Worm (Caenorhabditis elegans) whole organism, L3 larva: Measurements from ENCODE around the gene srx-42.
A peak's percentile ranks its signal among the peaks of the same experiment; 100 is the strongest.

Experiments
- R02D3.7 ChIP-seq: fragments of 150-350 bp; optimal IDR thresholded peaks from 2 replicates; lab custom pipeline; 2014; ENCODE audit warnings: missing biosample characterization, missing genetic modification characterization
- ama-1 ChIP-seq: fragments of 150-350 bp; optimal IDR thresholded peaks from 2 replicates; lab custom pipeline; 2018
- ceh-16 ChIP-seq: sonication (generic microtip); optimal IDR thresholded peaks from 2 replicates; lab custom pipeline; 2017; ENCODE audit warnings: missing biosample characterization, missing genetic modification characterization
- ceh-82 ChIP-seq: fragments of 150-350 bp; optimal IDR thresholded peaks from 2 replicates; lab custom pipeline; 2014; ENCODE audit warnings: missing biosample characterization, missing genetic modification characterization
- egl-27 ChIP-seq: sonication (generic microtip); optimal IDR thresholded peaks from 4 replicates; lab custom pipeline; 2017; ENCODE audit warnings: missing biosample characterization, missing genetic modification reagents, missing genetic modification characterization
- elt-1 ChIP-seq: fragments of 150-350 bp; optimal IDR thresholded peaks from 2 replicates; lab custom pipeline; 2014; ENCODE audit warnings: missing biosample characterization, missing genetic modification characterization
- elt-2 ChIP-seq: sonication (generic microtip); optimal IDR thresholded peaks from 2 replicates; lab custom pipeline; 2016; ENCODE audit warnings: missing genetic modification reagents, mild to moderate bottlenecking, missing genetic modification characterization, missing compliant biosample characterization
- elt-3 ChIP-seq, 3 experiments: fragments of 150-350 bp in 1 of 3; sonication (generic microtip) in 2 of 3; optimal IDR thresholded peaks; 2 replicates in 2 of 3; 4 replicates in 1 of 3; lab custom pipeline; 2014 to 2017; ENCODE audit warnings: missing biosample characterization in 3 of 3, missing genetic modification characterization in 3 of 3
- eor-1 ChIP-seq, 2 experiments: fragments of 150-350 bp; optimal IDR thresholded peaks; 2 replicates each; lab custom pipeline; 2014 to 2018; ENCODE audit warnings: missing biosample characterization in 2 of 2, missing genetic modification characterization in 2 of 2
- fkh-2 ChIP-seq: fragments of 150-350 bp; optimal IDR thresholded peaks from 2 replicates; lab custom pipeline; 2014; ENCODE audit warnings: missing biosample characterization, missing genetic modification reagents, missing genetic modification characterization
- fos-1 ChIP-seq: fragments of 150-350 bp; optimal IDR thresholded peaks from 2 replicates; lab custom pipeline; 2014; ENCODE audit warnings: missing biosample characterization, missing genetic modification characterization
- hmg-11 ChIP-seq: sonication (generic microtip); optimal IDR thresholded peaks from 2 replicates; lab custom pipeline; 2016; ENCODE audit warnings: missing genetic modification characterization, missing compliant biosample characterization
- jun-1 ChIP-seq: fragments of 150-350 bp; optimal IDR thresholded peaks from 2 replicates; lab custom pipeline; 2014; ENCODE audit warnings: missing biosample characterization, missing genetic modification reagents, missing genetic modification characterization
- lin-15B ChIP-seq: fragments of 150-350 bp; optimal IDR thresholded peaks from 2 replicates; lab custom pipeline; 2014; ENCODE audit warnings: missing biosample characterization, missing genetic modification characterization
- lsy-12 ChIP-seq: sonication (generic microtip); optimal IDR thresholded peaks from 2 replicates; lab custom pipeline; 2016; ENCODE audit warnings: mild to moderate bottlenecking, missing genetic modification characterization, missing compliant biosample characterization
- mdl-1 ChIP-seq: fragments of 150-350 bp; optimal IDR thresholded peaks from 2 replicates; lab custom pipeline; 2014; ENCODE audit warnings: missing biosample characterization, missing genetic modification characterization
- mml-1 ChIP-seq: fragments of 150-350 bp; sonication (generic microtip); optimal IDR thresholded peaks from 3 replicates; lab custom pipeline; 2014; ENCODE audit warnings: missing biosample characterization, missing genetic modification characterization
- nfya-1 ChIP-seq: sonication (generic microtip); optimal IDR thresholded peaks from 2 replicates; lab custom pipeline; 2017; ENCODE audit warnings: missing genetic modification characterization, mild to moderate bottlenecking, missing compliant biosample characterization, antibody characterized with exemption, moderate library complexity; ENCODE audit not compliant: insufficient read depth
- nhr-12 ChIP-seq: fragments of 150-350 bp; optimal IDR thresholded peaks from 2 replicates; lab custom pipeline; 2014; ENCODE audit warnings: missing biosample characterization, missing genetic modification characterization
- nhr-237 ChIP-seq: fragments of 150-350 bp; optimal IDR thresholded peaks from 2 replicates; lab custom pipeline; 2014; ENCODE audit warnings: missing biosample characterization, missing genetic modification characterization
- nhr-25 ChIP-seq: sonication (generic microtip); optimal IDR thresholded peaks from 2 replicates; lab custom pipeline; 2017; ENCODE audit warnings: missing biosample characterization, missing genetic modification characterization
- nhr-43 ChIP-seq: sonication (generic microtip); optimal IDR thresholded peaks from 2 replicates; lab custom pipeline; 2016; ENCODE audit warnings: mild to moderate bottlenecking, missing genetic modification characterization, missing compliant biosample characterization; ENCODE audit not compliant: poor library complexity, severe bottlenecking
- nhr-67 ChIP-seq: fragments of 150-350 bp; optimal IDR thresholded peaks from 2 replicates; lab custom pipeline; 2014; ENCODE audit warnings: missing biosample characterization, missing genetic modification characterization
- pha-4 ChIP-seq: fragments of 150-350 bp; optimal IDR thresholded peaks from 2 replicates; lab custom pipeline; 2014; ENCODE audit warnings: missing biosample characterization, missing genetic modification reagents, missing genetic modification characterization
- pqm-1 ChIP-seq: fragments of 150-350 bp; optimal IDR thresholded peaks from 2 replicates; lab custom pipeline; 2017; ENCODE audit warnings: missing biosample characterization, missing genetic modification characterization, inconsistent platforms
- sea-2 ChIP-seq: fragments of 150-350 bp; sonication (generic microtip); optimal IDR thresholded peaks from 4 replicates; lab custom pipeline; 2014; ENCODE audit warnings: missing biosample characterization, missing genetic modification reagents, missing genetic modification characterization
- skn-1 ChIP-seq: fragments of 150-350 bp; optimal IDR thresholded peaks from 2 replicates; lab custom pipeline; 2014; ENCODE audit warnings: missing biosample characterization, missing genetic modification characterization
- snpc-4 ChIP-seq: fragments of 150-350 bp; optimal IDR thresholded peaks from 2 replicates; lab custom pipeline; 2014; ENCODE audit warnings: missing biosample characterization, missing genetic modification characterization
- tbx-2 ChIP-seq: sonication (generic microtip); optimal IDR thresholded peaks from 2 replicates; lab custom pipeline; 2016; ENCODE audit warnings: mild to moderate bottlenecking, missing genetic modification characterization, missing compliant biosample characterization
- zag-1 ChIP-seq: fragments of 150-350 bp; optimal IDR thresholded peaks from 2 replicates; lab custom pipeline; 2014; ENCODE audit warnings: missing biosample characterization, missing genetic modification characterization
- ztf-11 ChIP-seq: fragments of 150-350 bp; optimal IDR thresholded peaks from 2 replicates; lab custom pipeline; 2014; ENCODE audit warnings: missing biosample characterization, missing genetic modification characterization
- ztf-4 ChIP-seq: fragments of 150-350 bp; optimal IDR thresholded peaks from 2 replicates; lab custom pipeline; 2014; ENCODE audit warnings: missing biosample characterization, missing genetic modification characterization

The srx-42 gene

DNA sequence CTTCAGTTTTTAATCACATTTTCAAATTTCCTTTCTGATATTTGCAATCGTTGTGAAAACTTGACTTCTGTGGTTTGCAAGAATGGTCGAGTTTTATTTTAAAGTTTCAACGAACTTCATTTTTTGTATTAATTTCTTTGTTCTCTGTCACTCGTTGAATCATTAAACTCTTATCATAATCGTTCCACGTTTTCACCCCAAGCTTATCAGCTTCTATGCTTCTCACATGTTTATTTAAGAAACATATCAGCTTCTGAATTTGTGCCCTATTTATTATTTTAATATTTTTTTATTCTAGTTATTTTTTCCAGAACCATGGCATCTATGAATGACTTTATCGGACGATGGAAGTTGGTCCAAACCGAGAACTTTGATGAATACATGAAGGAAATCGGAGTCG lies 41.6 kb upstream of the srx-42 start, which contains the start of gene lbp-7:
lbp-7 (plus strand) TSS at position 312 of the 400 bp plus-strand sequence.
- TF ChIP-seq pha-4 (tag; lab: Kevin White, UChicago) (peak; percentile 41), sea-2 (GFP tag; lab: Kevin White, UChicago) (no peak), elt-3 (tag; optimal IDR thresholded peaks at IDR 0.05; lab: Kevin White, UChicago) (no peak), ceh-16 (tag; lab: Kevin White, UChicago) (no peak), pqm-1 (tag; lab: Kevin White, UChicago) (peak; percentile 94), fkh-2 (tag; lab: Kevin White, UChicago) (no peak), lsy-12 (tag; lab: Kevin White, UChicago) (no peak), jun-1 (tag; lab: Kevin White, UChicago) (peak; percentile 23), mdl-1 (tag; lab: Kevin White, UChicago) (no peak), nhr-237 (tag; lab: Kevin White, UChicago) (no peak), ceh-82 (tag; lab: Kevin White, UChicago) (no peak), elt-2 (tag; lab: Kevin White, UChicago) (peak; percentile 93), tbx-2 (tag; lab: Kevin White, UChicago) (no peak), zag-1 (tag; lab: Kevin White, UChicago) (no peak)

DNA sequence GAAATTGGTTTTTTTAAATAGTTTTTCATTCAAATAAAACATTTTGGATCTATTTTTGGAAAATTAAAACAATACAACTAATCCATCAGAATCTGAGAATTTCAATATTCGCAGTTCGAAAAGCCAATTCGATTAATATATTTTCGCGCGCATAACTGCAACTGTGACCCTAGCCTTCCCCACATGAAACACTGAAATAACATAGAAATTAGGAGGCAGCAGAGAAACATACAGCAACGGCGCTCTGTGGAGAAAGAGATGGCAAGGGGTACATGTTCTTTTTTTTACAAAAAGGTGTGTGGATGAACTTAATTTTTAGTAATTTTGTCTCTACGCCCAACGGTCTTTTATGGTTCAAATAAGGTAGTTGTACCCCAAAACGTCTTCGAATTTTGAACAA lies 40.7 kb upstream of the srx-42 start:
- TF ChIP-seq pqm-1 (tag; lab: Kevin White, UChicago) (no peak), nhr-237 (tag; lab: Kevin White, UChicago) (no peak), elt-2 (tag; lab: Kevin White, UChicago) (no peak), elt-1 (tag; lab: Kevin White, UChicago) (no peak), ztf-11 (no peak), zag-1 (tag; lab: Kevin White, UChicago) (no peak), nhr-25 (tag; lab: Kevin White, UChicago) (peak; percentile 19), ama-1 (no peak), snpc-4 (tag; lab: Kevin White, UChicago) (peak; percentile 28), nhr-43 (tag; lab: Kevin White, UChicago) (peak; percentile 30), hmg-11 (tag; lab: Kevin White, UChicago) (no peak), pha-4 (tag; lab: Kevin White, UChicago) (peak; percentile 56), lin-15B (tag; lab: Kevin White, UChicago) (peak; percentile 63), nhr-12 (tag; lab: Kevin White, UChicago) (no peak), nfya-1 (tag; lab: Kevin White, UChicago) (peak; percentile 20), jun-1 (tag; lab: Kevin White, UChicago) (no peak)

- TF ChIP-seq sea-2 (GFP tag; lab: Kevin White, UChicago): no peak
Observed at ce11 chrV:13880607-13881006, 40.2 kb upstream of the srx-42 start, which contains the start of gene T22G5.3. Gene T22G5.3 (plus strand): TSS chrV:13880907.

ce11 chrV:13887358-13887757 lies 33.5 kb upstream of the srx-42 start, which contains the start of gene srsx-19:
Gene srsx-19 (plus strand): TSS chrV:13887658.
- TF ChIP-seq ceh-82 (tag; lab: Kevin White, UChicago) (no peak), ztf-11 (no peak), skn-1 (tag; lab: Kevin White, UChicago) (no peak), nhr-67 (tag; lab: Kevin White, UChicago) (no peak), nhr-43 (tag; lab: Kevin White, UChicago) (no peak), mml-1 (tag; lab: Kevin White, UChicago) (no peak), egl-27 (tag; lab: Kevin White, UChicago) (no peak), nfya-1 (tag; lab: Kevin White, UChicago) (no peak), eor-1 (tag; optimal IDR thresholded peaks at IDR 0.05; lab: Kevin White, UChicago) (no peak), jun-1 (tag; lab: Kevin White, UChicago) (no peak), R02D3.7 (tag; lab: Kevin White, UChicago) (no peak), fos-1 (tag; lab: Kevin White, UChicago) (no peak), elt-1 (tag; lab: Kevin White, UChicago) (no peak), nhr-25 (tag; lab: Kevin White, UChicago) (no peak), ztf-4 (tag; lab: Kevin White, UChicago) (no peak), sea-2 (GFP tag; lab: Kevin White, UChicago) (no peak), elt-3 (tag; optimal IDR thresholded peaks at IDR 0.05; lab: Kevin White, UChicago) (no peak), elt-2 (tag; lab: Kevin White, UChicago) (no peak)
